Worm (Caenorhabditis elegans) whole organism, mixed stage, embryonic: Measurements from ENCODE around the gene cwp-1.

Source experiments
- M03D4.4 ChIP-seq: sonication (generic microtip); optimal IDR thresholded peaks from 2 replicates; lab custom pipeline; 2017; ENCODE audit warnings: mild to moderate bottlenecking, missing genetic modification characterization, missing compliant biosample characterization
- bed-3 ChIP-seq: fragments of 200-800 bp; sonication (Bioruptor generic); optimal IDR thresholded peaks from 3 replicates; lab custom pipeline; 2018; ENCODE audit warnings: mild to moderate bottlenecking, missing genetic modification characterization, moderate library complexity, missing compliant biosample characterization
- blmp-1 ChIP-seq: fragments of 150-350 bp; optimal IDR thresholded peaks from 2 replicates; lab custom pipeline; 2014; ENCODE audit warnings: missing biosample characterization, missing genetic modification characterization
- ceh-39 ChIP-seq: fragments of 150-350 bp; optimal IDR thresholded peaks from 2 replicates; lab custom pipeline; 2014; ENCODE audit warnings: missing biosample characterization, missing genetic modification characterization
- ceh-83 ChIP-seq: fragments of 200-800 bp; sonication (Bioruptor generic); optimal IDR thresholded peaks from 2 replicates; lab custom pipeline; 2018; ENCODE audit warnings: mild to moderate bottlenecking, missing genetic modification characterization, missing compliant biosample characterization
- ces-1 ChIP-seq: fragments of 150-350 bp; optimal IDR thresholded peaks from 2 replicates; lab custom pipeline; 2014; ENCODE audit warnings: missing biosample characterization, missing genetic modification reagents, missing genetic modification characterization
- cnd-1 ChIP-seq: fragments of 200-800 bp; sonication (Bioruptor generic); optimal IDR thresholded peaks from 2 replicates; lab custom pipeline; 2018; ENCODE audit warnings: mild to moderate bottlenecking, missing genetic modification characterization, missing compliant biosample characterization
- drap-1 ChIP-seq: fragments of 200-800 bp; sonication (Bioruptor generic); optimal IDR thresholded peaks from 3 replicates; lab custom pipeline; 2018; ENCODE audit warnings: mild to moderate bottlenecking, missing genetic modification characterization, missing compliant biosample characterization
- elt-1 ChIP-seq: sonication (generic microtip); optimal IDR thresholded peaks from 2 replicates; lab custom pipeline; 2017; ENCODE audit warnings: missing genetic modification characterization, mild to moderate bottlenecking, missing compliant biosample characterization, antibody characterized with exemption, moderate library complexity, borderline replicate concordance; ENCODE audit not compliant: insufficient read depth
- elt-3 ChIP-seq: fragments of 150-350 bp; optimal IDR thresholded peaks from 2 replicates; lab custom pipeline; 2014; ENCODE audit warnings: missing biosample characterization, missing genetic modification characterization
- flh-1 ChIP-seq: fragments of 200-800 bp; sonication (Bioruptor generic); optimal IDR thresholded peaks from 2 replicates; lab custom pipeline; 2018; ENCODE audit warnings: mild to moderate bottlenecking, missing genetic modification characterization, moderate library complexity, missing compliant biosample characterization
- ham-2 ChIP-seq: fragments of 200-800 bp; sonication (Bioruptor generic); optimal IDR thresholded peaks from 2 replicates; lab custom pipeline; 2018; ENCODE audit warnings: mild to moderate bottlenecking, missing genetic modification characterization, missing compliant biosample characterization
- hlh-1 ChIP-seq: fragments of 150-350 bp; optimal IDR thresholded peaks from 2 replicates; lab custom pipeline; 2014; ENCODE audit warnings: missing biosample characterization, missing genetic modification reagents, missing genetic modification characterization
- lin-13 ChIP-seq: fragments of 150-350 bp; optimal IDR thresholded peaks from 2 replicates; lab custom pipeline; 2014; ENCODE audit warnings: missing biosample characterization, missing genetic modification characterization
- lin-32 ChIP-seq: fragments of 200-800 bp; sonication (Bioruptor generic); optimal IDR thresholded peaks from 2 replicates; lab custom pipeline; 2018; ENCODE audit warnings: mild to moderate bottlenecking, missing genetic modification characterization, missing compliant biosample characterization
- lsy-2 ChIP-seq: fragments of 150-350 bp; optimal IDR thresholded peaks from 2 replicates; lab custom pipeline; 2014; ENCODE audit warnings: missing biosample characterization, missing genetic modification characterization
- mab-5 ChIP-seq: fragments of 150-350 bp; optimal IDR thresholded peaks from 2 replicates; lab custom pipeline; 2014; ENCODE audit warnings: missing biosample characterization, missing genetic modification characterization
- mep-1 ChIP-seq: fragments of 150-350 bp; optimal IDR thresholded peaks from 2 replicates; lab custom pipeline; 2017; ENCODE audit warnings: missing biosample characterization, missing genetic modification reagents, missing genetic modification characterization, inconsistent platforms
- nhr-12 ChIP-seq: fragments of 150-350 bp; optimal IDR thresholded peaks from 2 replicates; lab custom pipeline; 2014; ENCODE audit warnings: missing biosample characterization, missing genetic modification characterization
- nhr-2 ChIP-seq: fragments of 150-350 bp; optimal IDR thresholded peaks from 2 replicates; lab custom pipeline; 2014; ENCODE audit warnings: missing biosample characterization, missing genetic modification characterization
- nhr-237 ChIP-seq: fragments of 150-350 bp; optimal IDR thresholded peaks from 2 replicates; lab custom pipeline; 2014; ENCODE audit warnings: missing biosample characterization, missing genetic modification characterization
- pha-4 ChIP-seq: fragments of 150-350 bp; optimal IDR thresholded peaks from 2 replicates; lab custom pipeline; 2018; ENCODE audit warnings: missing biosample characterization, missing genetic modification reagents, missing genetic modification characterization
- snpc-4 ChIP-seq: fragments of 150-350 bp; optimal IDR thresholded peaks from 2 replicates; lab custom pipeline; 2014; ENCODE audit warnings: missing biosample characterization, missing genetic modification characterization
- sptf-1 ChIP-seq: sonication (generic microtip); optimal IDR thresholded peaks from 2 replicates; lab custom pipeline; 2017; ENCODE audit warnings: mild to moderate bottlenecking, missing genetic modification characterization, moderate library complexity, missing compliant biosample characterization
- tbx-8 ChIP-seq: fragments of 200-800 bp; sonication (Bioruptor generic); optimal IDR thresholded peaks from 2 replicates; lab custom pipeline; 2018; ENCODE audit warnings: mild to moderate bottlenecking, missing genetic modification characterization, moderate library complexity, missing compliant biosample characterization
- unc-120 ChIP-seq: sonication (generic microtip); optimal IDR thresholded peaks from 2 replicates; lab custom pipeline; 2017; ENCODE audit warnings: missing genetic modification characterization, missing compliant biosample characterization; ENCODE audit not compliant: poor library complexity, severe bottlenecking
- unc-39 ChIP-seq: fragments of 150-350 bp; optimal IDR thresholded peaks from 2 replicates; lab custom pipeline; 2014; ENCODE audit warnings: missing biosample characterization, missing genetic modification characterization
- unc-62 ChIP-seq: fragments of 150-350 bp; optimal IDR thresholded peaks from 2 replicates; lab custom pipeline; 2014; ENCODE audit warnings: missing biosample characterization, missing genetic modification reagents, missing genetic modification characterization
- zip-8 ChIP-seq: fragments of 150-350 bp; optimal IDR thresholded peaks from 2 replicates; lab custom pipeline; 2014; ENCODE audit warnings: missing biosample characterization, missing genetic modification characterization

Gene cwp-1

DNA sequence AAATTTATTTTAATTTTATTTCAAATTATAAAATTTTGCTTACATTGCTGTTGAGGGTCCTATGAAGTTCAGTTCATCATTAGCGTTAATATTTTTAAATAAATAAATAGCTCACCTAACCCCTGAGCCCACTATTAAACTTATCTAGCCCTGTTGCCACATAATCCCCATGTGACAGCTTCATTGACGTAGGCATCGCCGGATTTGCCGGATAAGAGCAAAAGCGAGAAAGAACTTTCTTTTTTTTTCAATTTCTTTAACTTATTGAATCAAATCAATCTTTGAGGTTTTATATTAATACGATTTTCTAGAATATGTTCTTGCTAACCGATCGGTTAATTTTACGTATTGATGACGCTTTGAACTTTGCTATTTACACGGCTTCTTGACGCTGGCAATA, 10.9 kb upstream of the cwp-1 start:
- no peak for TF ChIP-seq ceh-83
- TF ChIP-seq mab-5 (tag; lab: Kevin White, UChicago), result no peak
- no peak for TF ChIP-seq drap-1 (GFP tag; lab: Kevin White, UChicago)
- TF ChIP-seq snpc-4 (tag; lab: Kevin White, UChicago), result no peak
- TF ChIP-seq ceh-39 (tag; lab: Kevin White, UChicago), result no peak
- no peak for TF ChIP-seq nhr-237 (tag; lab: Kevin White, UChicago)
- TF ChIP-seq zip-8 (tag; lab: Kevin White, UChicago), result no peak
- no peak for TF ChIP-seq blmp-1 (tag; lab: Kevin White, UChicago)
- no peak for TF ChIP-seq M03D4.4 (tag; lab: Kevin White, UChicago)
- no peak for TF ChIP-seq nhr-12 (tag; lab: Kevin White, UChicago)

DNA sequence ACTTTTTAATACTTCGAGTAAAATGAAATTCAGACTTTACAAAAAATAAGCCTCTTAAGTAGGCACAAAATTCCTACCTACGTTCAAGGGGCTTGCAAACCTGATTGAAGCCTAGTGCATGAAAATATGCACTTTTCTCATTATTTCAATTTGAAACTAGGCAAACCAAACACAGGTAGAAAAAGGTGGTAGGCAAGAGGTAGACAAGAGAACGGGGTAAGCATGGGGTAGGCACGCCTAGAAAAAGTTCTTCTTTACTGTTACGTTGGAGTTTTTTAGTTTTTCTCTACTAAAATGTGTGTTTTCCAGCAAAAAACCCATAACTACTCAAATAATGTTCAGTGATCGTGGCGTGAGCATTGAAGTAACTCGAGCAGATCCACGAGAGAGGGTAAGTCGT, 10.1 kb upstream of the cwp-1 start, which contains the start of gene nex-4:
TSS of gene nex-4 (plus strand) at position 301 of the 400 bp plus-strand sequence.
- TF ChIP-seq zip-8 (tag; lab: Kevin White, UChicago) (no peak), sptf-1 (tag; lab: Kevin White, UChicago) (no peak), tbx-8 (GFP tag; lab: Kevin White, UChicago) (no peak), elt-3 (tag; lab: Kevin White, UChicago) (no peak), drap-1 (GFP tag; lab: Kevin White, UChicago) (no peak), ceh-39 (tag; lab: Kevin White, UChicago) (no peak)
- TF ChIP-seq, all 35 proteins: peak for 0

DNA sequence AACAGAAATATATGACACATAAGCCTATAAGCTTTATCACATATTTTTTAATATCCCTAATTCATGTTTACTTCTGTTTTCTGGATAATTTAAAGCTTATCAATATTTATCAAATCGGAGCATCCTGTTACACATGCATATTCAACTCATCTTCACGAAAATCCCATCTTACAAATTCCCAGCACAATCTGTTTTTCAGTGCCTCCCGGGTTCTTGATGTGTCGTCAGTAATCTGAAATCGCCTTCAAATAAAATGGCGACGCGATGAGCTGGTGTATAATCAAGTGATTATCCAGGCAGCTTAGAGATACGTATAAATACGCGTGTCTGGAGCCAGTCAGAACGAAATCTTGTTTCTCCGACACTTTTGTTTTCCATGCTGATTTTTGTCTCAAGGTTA, 9.4 kb upstream of the cwp-1 start:
- TF ChIP-seq ceh-83, result no peak
- no peak for TF ChIP-seq M03D4.4 (tag; lab: Kevin White, UChicago)
- TF ChIP-seq mep-1, result no peak
- no peak for TF ChIP-seq pha-4 (tag; lab: Kevin White, UChicago)
- TF ChIP-seq nhr-12 (tag; lab: Kevin White, UChicago), result no peak

DNA sequence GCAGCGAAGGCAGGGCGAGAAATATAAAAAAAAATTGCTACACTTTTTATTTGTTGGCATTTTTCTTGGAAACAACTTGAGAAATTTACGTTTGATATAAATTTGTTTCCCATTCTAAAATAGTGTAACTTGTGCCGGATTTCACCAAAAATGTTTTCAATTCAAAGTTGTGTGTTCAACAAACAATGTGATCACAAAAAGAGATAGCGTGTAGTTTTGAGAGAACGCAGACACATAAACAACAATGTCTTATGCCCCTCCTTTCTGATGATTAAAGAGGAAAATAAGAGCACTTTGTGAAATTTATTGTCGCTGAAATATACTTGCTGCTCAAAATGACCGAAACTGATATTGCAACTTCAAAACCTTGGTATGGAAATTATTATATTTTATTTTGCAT, 6.3 kb upstream of the cwp-1 start, which contains the start of gene abhd-5.1:
TSS of gene abhd-5.1 (plus strand) at position 230 of the 400 bp plus-strand sequence.
- TF ChIP-seq drap-1 (GFP tag; lab: Kevin White, UChicago) (no peak), flh-1 (GFP tag; lab: Kevin White, UChicago) (no peak), cnd-1 (no peak), lin-32 (GFP tag; lab: Kevin White, UChicago) (no peak), lin-13 (no peak), blmp-1 (tag; lab: Kevin White, UChicago) (no peak), nhr-2 (tag; lab: Kevin White, UChicago) (no peak), nhr-237 (tag; lab: Kevin White, UChicago) (no peak), elt-1 (no peak), hlh-1 (tag; lab: Kevin White, UChicago) (no peak), unc-39 (tag; lab: Kevin White, UChicago) (no peak), mep-1 (no peak), mab-5 (tag; lab: Kevin White, UChicago) (no peak), ceh-83 (no peak), unc-62 (GFP tag; lab: Kevin White, UChicago) (no peak), bed-3 (no peak), nhr-12 (tag; lab: Kevin White, UChicago) (no peak), lsy-2 (no peak), elt-3 (tag; lab: Kevin White, UChicago) (no peak), ces-1 (GFP tag; lab: Kevin White, UChicago) (no peak)

DNA sequence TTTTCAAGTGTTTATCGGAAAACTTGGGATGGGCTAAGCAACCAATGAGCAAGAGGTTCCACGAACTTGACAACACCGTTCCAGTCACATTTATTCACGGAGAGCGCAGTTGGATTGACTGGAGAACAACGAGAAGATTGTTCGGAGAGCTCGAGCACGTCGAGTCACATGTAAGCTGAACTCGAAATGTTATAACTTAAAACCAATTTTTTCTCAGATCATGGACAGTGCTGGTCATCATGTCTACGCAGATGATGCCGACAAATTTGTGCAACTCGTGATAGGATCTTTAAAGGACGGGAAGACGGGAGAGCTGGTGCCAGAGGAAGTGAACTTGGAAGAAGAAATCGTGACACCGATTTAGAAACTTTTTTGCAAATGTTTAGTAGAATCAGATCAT, 5.4 kb upstream of the cwp-1 start:
- TF ChIP-seq M03D4.4 (tag; lab: Kevin White, UChicago), result no peak
- no peak for TF ChIP-seq blmp-1 (tag; lab: Kevin White, UChicago)
- no peak for TF ChIP-seq unc-39 (tag; lab: Kevin White, UChicago)
- TF ChIP-seq pha-4 (tag; lab: Kevin White, UChicago), result no peak
- no peak for TF ChIP-seq tbx-8 (GFP tag; lab: Kevin White, UChicago)
- no peak for TF ChIP-seq ham-2 (GFP tag; lab: Kevin White, UChicago)
- no peak for TF ChIP-seq ceh-83
- TF ChIP-seq ces-1 (GFP tag; lab: Kevin White, UChicago), result no peak
- no peak for TF ChIP-seq unc-120
- no peak for TF ChIP-seq lsy-2
- TF ChIP-seq lin-32 (GFP tag; lab: Kevin White, UChicago), result no peak
- TF ChIP-seq drap-1 (GFP tag; lab: Kevin White, UChicago), result no peak
- TF ChIP-seq nhr-237 (tag; lab: Kevin White, UChicago), result no peak
- TF ChIP-seq zip-8 (tag; lab: Kevin White, UChicago), result no peak
- no peak for TF ChIP-seq unc-62 (GFP tag; lab: Kevin White, UChicago)
- no peak for TF ChIP-seq elt-3 (tag; lab: Kevin White, UChicago)
- TF ChIP-seq elt-1, result no peak
- no peak for TF ChIP-seq sptf-1 (tag; lab: Kevin White, UChicago)
- TF ChIP-seq, all 35 proteins: peak for 0
